Fruit fly (Drosophila melanogaster): ENCODE data around the gene CG5274.

CG5274 gene

dm6 chr3L:20473021-20473799 is 45.7 kb upstream of the CG5274 start, which contains the start of the genes CG32428 and CG5969 (continued):
- TF ChIP-seq Max (GFP tag; optimal IDR thresholded peaks at IDR 0.05) (peak; percentile 45), Awh (GFP tag; IDR thresholded peaks at IDR 0.05) (no peak), Lhr (GFP tag; optimal IDR thresholded peaks at IDR 0.05) (peak; percentile 21), eyg (GFP tag; optimal IDR thresholded peaks at IDR 0.05) (no peak), gsb-n (tag; optimal IDR thresholded peaks at IDR 0.05) (peak; percentile 42), CG12659 (GFP tag; optimal IDR thresholded peaks at IDR 0.05) (peak; percentile 72), CG6654 (GFP tag; optimal IDR thresholded peaks at IDR 0.05) (peak; percentile 4), Asciz (GFP tag; optimal IDR thresholded peaks at IDR 0.05) (no peak), CG1233 (GFP tag; optimal IDR thresholded peaks at IDR 0.05) (peak; percentile 46), Hr3 (GFP tag; optimal IDR thresholded peaks at IDR 0.05) (peak; percentile 53), caup (GFP tag; optimal IDR thresholded peaks at IDR 0.05; ENCODE audit: severe bottlenecking) (peak; percentile 65), CG12942 (GFP tag; optimal IDR thresholded peaks at IDR 0.05) (peak; percentile 16), Oli (tag; optimal IDR thresholded peaks at IDR 0.05) (peak; percentile 48), CG11696 (GFP tag; IDR thresholded peaks at IDR 0.05) (peak; percentile 92), CG4404 (GFP tag; IDR thresholded peaks at IDR 0.05) (peak; percentile 12; the same call in 1 of the 2 replicates), mirr (GFP tag; optimal IDR thresholded peaks at IDR 0.05) (peak; percentile 29), CoRest (tag; optimal IDR thresholded peaks at IDR 0.05) (peak; percentile 79), CG17361 (GFP tag; IDR thresholded peaks at IDR 0.05) (peak; percentile 80; the same call in 2 of the 3 replicates), CG34224 (GFP tag; IDR thresholded peaks at IDR 0.05; ENCODE audit: partially characterized antibody) (no peak), CG17829 (tag; optimal IDR thresholded peaks at IDR 0.05) (peak; percentile 72), Dip3 (GFP tag; optimal IDR thresholded peaks at IDR 0.05) (peak; percentile 9), Tbp (GFP tag; optimal IDR thresholded peaks at IDR 0.05) (no peak), CG1647 (GFP tag; optimal IDR thresholded peaks at IDR 0.05) (no peak), CG14014 (GFP tag; IDR thresholded peaks at IDR 0.05) (peak; percentile 71), Spps (tag; optimal IDR thresholded peaks at IDR 0.05) (no peak), pum (GFP tag; optimal IDR thresholded peaks at IDR 0.05) (peak; percentile 12), CG18476 (GFP tag; optimal IDR thresholded peaks at IDR 0.05) (no peak)

dm6 chr3L:20472607-20473006 is 45.1 kb upstream of the CG5274 start:
- TF ChIP-seq CG4360 (GFP tag; IDR thresholded peaks at IDR 0.05) (peak; percentile 85), Nf-YA (GFP tag; IDR thresholded peaks at IDR 0.05) (no peak), wor (GFP tag; IDR thresholded peaks at IDR 0.05) (no peak), CG6272 (GFP tag; IDR thresholded peaks at IDR 0.05) (no peak), CG7745 (tag; optimal IDR thresholded peaks at IDR 0.05) (no peak), CG1602 (GFP tag; optimal IDR thresholded peaks at IDR 0.05) (no peak), da (GFP tag; optimal IDR thresholded peaks at IDR 0.05) (peak; percentile 21), eve (GFP tag; optimal IDR thresholded peaks at IDR 0.05) (no peak), fd96Cb (tag; optimal IDR thresholded peaks at IDR 0.05) (no peak), dpn (GFP tag; optimal IDR thresholded peaks at IDR 0.05) (no peak), Med (GFP tag) (peak; percentile 68), Vsx1 (GFP tag; optimal IDR thresholded peaks at IDR 0.05) (no peak), lov (optimal IDR thresholded peaks at IDR 0.05) (no peak), lov (GFP tag; IDR thresholded peaks at IDR 0.05) (0 out of 3 replicates have a peak, but pooled peaks have one; percentile 50)

Measured in whole organism, embryonic.